Worm (Caenorhabditis elegans) whole organism, young adult: ENCODE data around the gene C06E1.7.

ENCODE experiments used
- D2030.7 ChIP-seq: fragments of 200-800 bp; sonication (Bioruptor generic); IDR thresholded peaks from 2 replicates; pipeline ENCODE4 v1.3.6; 2022; ENCODE audit warnings: missing genetic modification reagents, missing genetic modification characterization, missing compliant biosample characterization
- F22D6.2 ChIP-seq: sonication (generic microtip); optimal IDR thresholded peaks from 2 replicates; lab custom pipeline; 2016; ENCODE audit warnings: mild to moderate bottlenecking, missing genetic modification characterization, missing compliant biosample characterization
- F23B12.7 ChIP-seq: sonication (generic microtip); optimal IDR thresholded peaks from 2 replicates; lab custom pipeline; 2017; ENCODE audit warnings: missing genetic modification characterization, mild to moderate bottlenecking, missing compliant biosample characterization, antibody characterized with exemption, moderate library complexity; ENCODE audit not compliant: insufficient read depth
- F33H1.4 ChIP-seq: fragments of 200-800 bp; sonication (Bioruptor generic); IDR thresholded peaks from 2 replicates; pipeline ENCODE4 v1.3.6; 2022; ENCODE audit warnings: missing genetic modification reagents, missing genetic modification characterization, missing compliant biosample characterization
- F52B5.7 ChIP-seq: sonication (generic microtip); optimal IDR thresholded peaks from 2 replicates; lab custom pipeline; 2016; ENCODE audit warnings: mild to moderate bottlenecking, missing genetic modification characterization, missing compliant biosample characterization
- F57A8.1 ChIP-seq: fragments of 200-800 bp; sonication (Bioruptor generic); optimal IDR thresholded peaks from 2 replicates; lab custom pipeline; 2018; ENCODE audit warnings: mild to moderate bottlenecking, missing genetic modification characterization, moderate library complexity, missing compliant biosample characterization
- F57C9.4 ChIP-seq: sonication (generic microtip); optimal IDR thresholded peaks from 2 replicates; lab custom pipeline; 2017; ENCODE audit warnings: mild to moderate bottlenecking, missing genetic modification characterization, missing compliant biosample characterization
- T07F8.4 ChIP-seq: sonication (generic microtip); optimal IDR thresholded peaks from 2 replicates; lab custom pipeline; 2016; ENCODE audit warnings: mild to moderate bottlenecking, missing genetic modification characterization, moderate library complexity, missing compliant biosample characterization
- Y53F4B.3 ChIP-seq: fragments of 200-800 bp; sonication (Bioruptor generic); IDR thresholded peaks from 2 replicates; pipeline ENCODE4 v1.3.6; 2022; ENCODE audit warnings: missing genetic modification reagents, missing genetic modification characterization, missing compliant biosample characterization
- Y53G8AR.9 ChIP-seq: fragments of 200-800 bp; sonication (Bioruptor generic); conservative IDR thresholded peaks from 2 replicates; pipeline ENCODE4 v1.3.6; 2022; ENCODE audit warnings: missing genetic modification reagents, missing genetic modification characterization, missing compliant biosample characterization
- Y56A3A.18 ChIP-seq: fragments of 200-800 bp; sonication (Bioruptor generic); IDR thresholded peaks from 2 replicates; pipeline ENCODE4 v1.3.6; 2022; ENCODE audit warnings: missing genetic modification reagents, missing genetic modification characterization, missing compliant biosample characterization
- Y67H2A.10 ChIP-seq: fragments of 200-800 bp; sonication (Bioruptor generic); conservative IDR thresholded peaks from 2 replicates; pipeline ENCODE4 v1.3.6; 2022; ENCODE audit warnings: missing genetic modification reagents, missing genetic modification characterization, missing compliant biosample characterization
- aptf-3 ChIP-seq: fragments of 200-800 bp; sonication (Bioruptor generic); IDR thresholded peaks from 2 replicates; pipeline ENCODE4 v1.3.6; 2022; ENCODE audit warnings: missing genetic modification characterization, missing compliant biosample characterization
- atf-7 ChIP-seq: sonication (generic microtip); optimal IDR thresholded peaks from 2 replicates; lab custom pipeline; 2017; ENCODE audit warnings: mild to moderate bottlenecking, missing genetic modification characterization, missing compliant biosample characterization
- attf-6 ChIP-seq: fragments of 200-800 bp; sonication (Bioruptor generic); IDR thresholded peaks from 2 replicates; pipeline ENCODE4 v1.3.6; 2022; ENCODE audit warnings: missing genetic modification reagents, missing genetic modification characterization, missing compliant biosample characterization
- bed-1 ChIP-seq: fragments of 200-800 bp; sonication (Bioruptor generic); IDR thresholded peaks from 2 replicates; pipeline ENCODE4 v1.3.6; 2022; ENCODE audit warnings: missing genetic modification reagents, missing genetic modification characterization, missing compliant biosample characterization
- ccch-3 ChIP-seq: fragments of 200-800 bp; sonication (Bioruptor generic); optimal IDR thresholded peaks from 2 replicates; lab custom pipeline; 2018; ENCODE audit warnings: mild to moderate bottlenecking, missing genetic modification characterization, missing compliant biosample characterization
- ceh-79 ChIP-seq: sonication (generic microtip); optimal IDR thresholded peaks from 2 replicates; lab custom pipeline; 2017; ENCODE audit warnings: mild to moderate bottlenecking, missing genetic modification characterization, missing compliant biosample characterization
- ceh-91 ChIP-seq: fragments of 200-800 bp; sonication (Bioruptor generic); IDR thresholded peaks from 2 replicates; pipeline ENCODE4 v1.3.6; 2022; ENCODE audit warnings: missing genetic modification reagents, missing genetic modification characterization, missing compliant biosample characterization
- dox-1 ChIP-seq: fragments of 200-800 bp; sonication (Bioruptor generic); IDR thresholded peaks from 2 replicates; pipeline ENCODE4 v1.3.6; 2022; ENCODE audit warnings: missing genetic modification reagents, missing genetic modification characterization, missing compliant biosample characterization
- egl-18 ChIP-seq: fragments of 200-800 bp; sonication (Bioruptor generic); IDR thresholded peaks from 2 replicates; pipeline ENCODE4 v1.3.6; 2022; ENCODE audit warnings: missing genetic modification reagents, missing genetic modification characterization, missing compliant biosample characterization
- gei-17 ChIP-seq: fragments of 200-800 bp; sonication (Bioruptor generic); optimal IDR thresholded peaks from 2 replicates; lab custom pipeline; 2018; ENCODE audit warnings: mild to moderate bottlenecking, missing genetic modification characterization, missing compliant biosample characterization
- him-1 ChIP-seq: sonication (generic microtip); optimal IDR thresholded peaks from 2 replicates; lab custom pipeline; 2016; ENCODE audit warnings: missing genotype, missing genetic modification reagents, missing genetic modification characterization, missing compliant biosample characterization
- hlh-12 ChIP-seq: sonication (generic microtip); optimal IDR thresholded peaks from 2 replicates; lab custom pipeline; 2016; ENCODE audit warnings: missing genetic modification characterization, missing compliant biosample characterization
- hlh-26 ChIP-seq: fragments of 200-800 bp; sonication (Bioruptor generic); conservative IDR thresholded peaks from 2 replicates; pipeline ENCODE4 v1.3.6; 2022; ENCODE audit warnings: missing genetic modification reagents, missing genetic modification characterization, missing compliant biosample characterization
- hmg-1.2 ChIP-seq: fragments of 200-800 bp; sonication (Bioruptor generic); IDR thresholded peaks from 2 replicates; pipeline ENCODE4 v1.3.6; 2022; ENCODE audit warnings: missing genetic modification reagents, missing genetic modification characterization, missing compliant biosample characterization
- hrde-1 ChIP-seq: sonication (generic microtip); optimal IDR thresholded peaks from 2 replicates; lab custom pipeline; 2016; ENCODE audit warnings: missing genetic modification characterization, mild to moderate bottlenecking, missing compliant biosample characterization, moderate library complexity, missing genotype, missing genetic modification reagents, borderline replicate concordance
- lir-1 ChIP-seq: fragments of 200-800 bp; sonication (Bioruptor generic); conservative IDR thresholded peaks from 2 replicates; pipeline ENCODE4 v1.3.6; 2022; ENCODE audit warnings: missing genetic modification reagents, missing genetic modification characterization, missing compliant biosample characterization
- madf-10 ChIP-seq: sonication (generic microtip); optimal IDR thresholded peaks from 2 replicates; lab custom pipeline; 2016; ENCODE audit warnings: mild to moderate bottlenecking, missing genetic modification characterization, missing compliant biosample characterization
- madf-8 ChIP-seq: fragments of 200-800 bp; sonication (Bioruptor generic); conservative IDR thresholded peaks from 2 replicates; pipeline ENCODE4 v1.3.6; 2022; ENCODE audit warnings: missing genetic modification reagents, missing genetic modification characterization, missing compliant biosample characterization
- mes-4 ChIP-seq: sonication (generic microtip); optimal IDR thresholded peaks from 2 replicates; lab custom pipeline; 2016; ENCODE audit warnings: missing genotype, missing genetic modification characterization, missing compliant biosample characterization
- nfya-1 ChIP-seq: sonication (generic microtip); optimal IDR thresholded peaks from 2 replicates; lab custom pipeline; 2017; ENCODE audit warnings: antibody characterized with exemption, missing compliant biosample characterization, missing genetic modification characterization, borderline replicate concordance; ENCODE audit not compliant: insufficient read depth
- nfyb-1 ChIP-seq: fragments of 200-800 bp; sonication (Bioruptor generic); IDR thresholded peaks from 2 replicates; pipeline ENCODE4 v1.3.6; 2022; ENCODE audit warnings: missing genetic modification reagents, missing genetic modification characterization, missing compliant biosample characterization
- nhr-179 ChIP-seq: sonication (generic microtip); optimal IDR thresholded peaks from 2 replicates; lab custom pipeline; 2016; ENCODE audit warnings: mild to moderate bottlenecking, missing genetic modification characterization, missing compliant biosample characterization
- nhr-80 ChIP-seq: sonication (generic microtip); optimal IDR thresholded peaks from 2 replicates; lab custom pipeline; 2016; ENCODE audit warnings: missing genetic modification characterization, missing compliant biosample characterization
- rcor-1 ChIP-seq: fragments of 200-800 bp; sonication (Bioruptor generic); IDR thresholded peaks from 2 replicates; pipeline ENCODE4 v1.3.6; 2022; ENCODE audit warnings: missing genetic modification reagents, missing genetic modification characterization, missing compliant biosample characterization
- repo-1 ChIP-seq: sonication (generic microtip); optimal IDR thresholded peaks from 2 replicates; lab custom pipeline; 2017; ENCODE audit warnings: mild to moderate bottlenecking, missing genetic modification characterization, missing compliant biosample characterization
- sdz-38 ChIP-seq: sonication (generic microtip); optimal IDR thresholded peaks from 2 replicates; lab custom pipeline; 2016; ENCODE audit warnings: missing genotype, missing genetic modification characterization, missing compliant biosample characterization
- sea-2 ChIP-seq: fragments of 200-800 bp; sonication (Bioruptor generic); IDR thresholded peaks from 2 replicates; pipeline ENCODE4 v1.3.6; 2022; ENCODE audit warnings: missing genetic modification characterization, missing compliant biosample characterization
- snpc-1.1 ChIP-seq: sonication (generic microtip); optimal IDR thresholded peaks from 2 replicates; lab custom pipeline; 2017; ENCODE audit warnings: missing genetic modification characterization, mild to moderate bottlenecking, missing compliant biosample characterization, antibody characterized with exemption, moderate library complexity, missing genotype, missing genetic modification reagents; ENCODE audit not compliant: insufficient read depth
- snpc-3.4 ChIP-seq: sonication (generic microtip); optimal IDR thresholded peaks from 2 replicates; lab custom pipeline; 2017; ENCODE audit warnings: missing genetic modification characterization, mild to moderate bottlenecking, missing compliant biosample characterization, antibody characterized with exemption, moderate library complexity, missing genotype, missing genetic modification reagents
- snpc-4 ChIP-seq, 5 experiments: fragments of 150-350 bp in 1 of 5; sonication (generic microtip) in 4 of 5; optimal IDR thresholded peaks; 2 replicates each; lab custom pipeline; 2014 to 2018; ENCODE audit warnings: missing genetic modification characterization in 5 of 5, missing biosample characterization in 3 of 5, antibody characterized with exemption in 2 of 5, mild to moderate bottlenecking in 2 of 5, missing compliant biosample characterization in 2 of 5, missing genotype in 2 of 5, moderate library complexity in 2 of 5, missing genetic modification reagents in 1 of 5
- tbx-9 ChIP-seq: sonication (generic microtip); optimal IDR thresholded peaks from 2 replicates; lab custom pipeline; 2016; ENCODE audit warnings: borderline replicate concordance, missing genetic modification characterization, inconsistent platforms, missing compliant biosample characterization
- unc-130 ChIP-seq: sonication (generic microtip); optimal IDR thresholded peaks from 2 replicates; lab custom pipeline; 2016; ENCODE audit warnings: missing genetic modification reagents, missing genetic modification characterization, missing compliant biosample characterization
- unc-62 ChIP-seq: fragments of 150-350 bp; optimal IDR thresholded peaks from 2 replicates; lab custom pipeline; 2014; ENCODE audit warnings: missing biosample characterization, missing genetic modification reagents, missing genetic modification characterization
- zim-3 ChIP-seq: sonication (generic microtip); optimal IDR thresholded peaks from 2 replicates; lab custom pipeline; 2017; ENCODE audit warnings: mild to moderate bottlenecking, missing genetic modification characterization, moderate library complexity, missing compliant biosample characterization
- ztf-18 ChIP-seq: sonication (generic microtip); optimal IDR thresholded peaks from 2 replicates; lab custom pipeline; 2016; ENCODE audit warnings: missing genotype, mild to moderate bottlenecking, missing genetic modification characterization, missing compliant biosample characterization
- ztf-26 ChIP-seq: sonication (generic microtip); optimal IDR thresholded peaks from 2 replicates; lab custom pipeline; 2017; ENCODE audit warnings: missing genetic modification characterization, missing compliant biosample characterization
- ztf-28 ChIP-seq: fragments of 200-800 bp; sonication (Bioruptor generic); IDR thresholded peaks from 2 replicates; pipeline ENCODE4 v1.3.6; 2022; ENCODE audit warnings: missing genetic modification reagents, missing genetic modification characterization, missing compliant biosample characterization

The C06E1.7 gene

DNA sequence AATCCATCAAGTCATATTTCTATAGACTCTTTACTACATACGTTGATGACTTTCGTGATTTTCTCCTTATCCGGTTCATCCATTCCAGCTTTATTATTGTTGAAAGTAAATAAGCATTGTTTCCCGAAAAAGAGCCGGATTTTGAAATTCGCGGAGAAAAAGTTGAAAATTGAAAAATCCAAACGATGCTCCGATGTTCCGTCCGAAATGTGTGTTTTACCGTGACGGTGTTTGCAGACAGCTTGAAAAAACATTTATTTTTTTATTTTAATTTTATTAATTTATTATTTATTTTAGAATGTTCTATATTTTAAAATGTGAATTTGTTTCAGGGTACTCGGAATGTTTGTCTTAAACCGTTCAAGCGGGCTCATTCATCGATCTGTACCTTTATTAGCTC is 37.3 kb upstream of the C06E1.7 start, which contains the start of gene dnj-10 (continued):
- no peak for TF ChIP-seq ccch-3 (GFP tag; lab: Kevin White, UChicago)
- no peak for TF ChIP-seq Y53F4B.3 (GFP tag; lab: Robert Waterston, UW)
- no peak for TF ChIP-seq atf-7 (tag; lab: Kevin White, UChicago)
- no peak for TF ChIP-seq him-1 (tag; lab: Kevin White, UChicago)
- TF ChIP-seq sea-2 (GFP tag; lab: Robert Waterston, UW) = no peak
- TF ChIP-seq tbx-9 (tag; lab: Kevin White, UChicago) = no peak
- 0 out of 2 replicates have a peak, but pooled peaks have one; percentile 24 for TF ChIP-seq Y53G8AR.9 (GFP tag; lab: Robert Waterston, UW)
- no peak for TF ChIP-seq Y56A3A.18
- no peak for TF ChIP-seq unc-62 (GFP tag; lab: Kevin White, UChicago)
- TF ChIP-seq dox-1 (GFP tag; lab: Robert Waterston, UW) = no peak; the same call in 1 of the 2 replicates
- TF ChIP-seq nhr-179 (tag; lab: Kevin White, UChicago) = no peak
- TF ChIP-seq lir-1 = no peak
- no peak for TF ChIP-seq ceh-91 (GFP tag; lab: Robert Waterston, UW)
- TF ChIP-seq hlh-12 (tag; lab: Kevin White, UChicago) = no peak
- no peak for TF ChIP-seq zim-3 (tag; lab: Kevin White, UChicago)
- no peak for TF ChIP-seq mes-4
- TF ChIP-seq ztf-28 (GFP tag; lab: Robert Waterston, UW) = no peak
- TF ChIP-seq nhr-80 = no peak
- TF ChIP-seq attf-6 (GFP tag; lab: Robert Waterston, UW) = no peak
- no peak for TF ChIP-seq sdz-38 (tag; lab: Kevin White, UChicago)
- no peak for TF ChIP-seq unc-130
- no peak for TF ChIP-seq F57C9.4 (tag; lab: Kevin White, UChicago)
- TF ChIP-seq rcor-1 (GFP tag; lab: Robert Waterston, UW) = no peak
- TF ChIP-seq madf-8 (GFP tag; lab: Robert Waterston, UW) = no peak
- no peak for TF ChIP-seq aptf-3 (GFP tag; lab: Robert Waterston, UW)
- no peak for TF ChIP-seq F23B12.7 (tag; lab: Kevin White, UChicago)
- no peak for TF ChIP-seq nfya-1 (tag; lab: Kevin White, UChicago)
- TF ChIP-seq snpc-3.4 = peak; percentile 28
- TF ChIP-seq gei-17 = no peak
- TF ChIP-seq Y67H2A.10 (GFP tag; lab: Robert Waterston, UW) = no peak
- no peak for TF ChIP-seq repo-1 (tag; lab: Kevin White, UChicago)
- 0 out of 2 replicates have a peak, but pooled peaks have one; percentile 31 for TF ChIP-seq hmg-1.2 (GFP tag; lab: Robert Waterston, UW)
- no peak for TF ChIP-seq madf-10 (tag; lab: Kevin White, UChicago)
- no peak for TF ChIP-seq egl-18 (GFP tag; lab: Robert Waterston, UW)
- no peak for TF ChIP-seq ztf-26 (tag; lab: Kevin White, UChicago)
- peak; percentile 20; the same call in 1 of the 2 replicates for TF ChIP-seq F33H1.4 (GFP tag; lab: Robert Waterston, UW)
- no peak for TF ChIP-seq F57A8.1 (GFP tag; lab: Kevin White, UChicago)
- peak; percentile 1 for TF ChIP-seq ztf-18 (tag; lab: Kevin White, UChicago)
- no peak for TF ChIP-seq T07F8.4 (tag; lab: Kevin White, UChicago)
- TF ChIP-seq hlh-26 (GFP tag; lab: Robert Waterston, UW) = no peak
- no peak for TF ChIP-seq ceh-79 (tag; lab: Kevin White, UChicago)
- no peak for TF ChIP-seq F22D6.2 (tag; lab: Kevin White, UChicago)
- no peak for TF ChIP-seq snpc-1.1
- TF ChIP-seq snpc-4 (GFP tag; optimal IDR thresholded peaks at IDR 0.05; lab: Kevin White, UChicago) = no peak
- no peak for TF ChIP-seq snpc-4 (tag; optimal IDR thresholded peaks at IDR 0.05; lab: Kevin White, UChicago)
- TF ChIP-seq hrde-1 (tag; lab: Kevin White, UChicago) = no peak
- no peak for TF ChIP-seq bed-1 (GFP tag; lab: Robert Waterston, UW)
- no peak for TF ChIP-seq F52B5.7 (tag; lab: Kevin White, UChicago)
- no peak for TF ChIP-seq nfyb-1 (GFP tag; lab: Robert Waterston, UW)
- TF ChIP-seq D2030.7 (GFP tag; lab: Robert Waterston, UW) = no peak
